Fruit fly (Drosophila melanogaster) whole organism, embryonic: ENCODE data around the gene spo.

Source experiments
- Atf3 ChIP-seq: fragments of 200-800 bp; sonication (Bioruptor generic); optimal IDR thresholded peaks from 3 replicates; lab custom pipeline; 2016; ENCODE audit warnings: missing biosample characterization, missing genetic modification characterization
- CG11695 ChIP-seq: fragments of 200-800 bp; sonication (Bioruptor generic); IDR thresholded peaks from 3 replicates; pipeline ENCODE4 v1.3.6; 2022; ENCODE audit warnings: missing biosample characterization, missing genetic modification characterization
- CG12104 ChIP-seq: fragments of 200-800 bp; sonication (Bioruptor generic); optimal IDR thresholded peaks from 3 replicates; lab custom pipeline; 2016; ENCODE audit warnings: missing biosample characterization, missing genetic modification characterization
- CG14667 ChIP-seq: fragments of 200-800 bp; sonication (Bioruptor generic); IDR thresholded peaks from 2 replicates; pipeline ENCODE4 v1.3.6; 2022; ENCODE audit warnings: missing biosample characterization, missing genetic modification characterization
- CG16863 ChIP-seq: fragments of 200-800 bp; sonication (Bioruptor generic); optimal IDR thresholded peaks from 3 replicates; lab custom pipeline; 2016; ENCODE audit warnings: missing biosample characterization, missing genetic modification characterization
- CG17186 ChIP-seq: fragments of 200-800 bp; sonication (Bioruptor generic); optimal IDR thresholded peaks from 3 replicates; lab custom pipeline; 2017; ENCODE audit warnings: missing biosample characterization, missing genetic modification reagents, missing genetic modification characterization
- CG17568 ChIP-seq: fragments of 200-800 bp; sonication (Bioruptor generic); optimal IDR thresholded peaks from 2 replicates; lab custom pipeline; 2018; ENCODE audit warnings: missing biosample characterization, mild to moderate bottlenecking, missing genetic modification characterization, moderate library complexity
- CG17802 ChIP-seq: fragments of 200-800 bp; sonication (Bioruptor generic); optimal IDR thresholded peaks from 2 replicates; lab custom pipeline; 2018; ENCODE audit warnings: missing biosample characterization, mild to moderate bottlenecking, missing genetic modification characterization, moderate library complexity
- CG17912 ChIP-seq: fragments of 200-800 bp; sonication (Bioruptor generic); optimal IDR thresholded peaks from 2 replicates; lab custom pipeline; 2018; ENCODE audit warnings: missing biosample characterization, mild to moderate bottlenecking, missing genetic modification characterization
- CG18262 ChIP-seq: fragments of 200-800 bp; optimal IDR thresholded peaks from 3 replicates; lab custom pipeline; 2019; ENCODE audit warnings: missing biosample characterization, mild to moderate bottlenecking, missing genetic modification characterization, moderate library complexity
- CG2202 ChIP-seq: fragments of 200-800 bp; sonication (Bioruptor generic); optimal IDR thresholded peaks from 2 replicates; lab custom pipeline; 2018; ENCODE audit warnings: missing biosample characterization, mild to moderate bottlenecking, missing genetic modification characterization
- CG3163 ChIP-seq: fragments of 200-800 bp; sonication (Bioruptor generic); optimal IDR thresholded peaks from 3 replicates; lab custom pipeline; 2016; ENCODE audit warnings: missing biosample characterization, missing genetic modification characterization
- CG32772 ChIP-seq: fragments of 200-800 bp; sonication (Bioruptor generic); IDR thresholded peaks from 2 replicates; pipeline ENCODE4 v1.3.6; 2022; ENCODE audit warnings: missing biosample characterization, missing genetic modification characterization
- CG3726 ChIP-seq: fragments of 200-800 bp; sonication (Bioruptor generic); IDR thresholded peaks from 3 replicates; pipeline ENCODE4, ENCODE4 v1.3.6; 2022; ENCODE audit warnings: missing biosample characterization, missing genetic modification characterization
- CG3847 ChIP-seq: fragments of 200-800 bp; sonication (Bioruptor generic); IDR thresholded peaks from 2 replicates; pipeline ENCODE4 v1.3.6; 2022; ENCODE audit warnings: missing biosample characterization, missing genetic modification characterization
- CG43689 ChIP-seq: fragments of 200-800 bp; sonication (Bioruptor generic); IDR thresholded peaks from 2 replicates; pipeline ENCODE4 v1.3.6; 2022; ENCODE audit warnings: missing biosample characterization, missing genetic modification characterization
- CG5180 ChIP-seq: fragments of 200-800 bp; sonication (Bioruptor generic); optimal IDR thresholded peaks from 3 replicates; lab custom pipeline; 2017; ENCODE audit warnings: missing biosample characterization, missing genetic modification characterization, mild to moderate bottlenecking, moderate library complexity, missing genetic modification reagents
- CG7786 ChIP-seq: fragments of 200-800 bp; sonication (Bioruptor generic); optimal IDR thresholded peaks from 2 replicates; lab custom pipeline; 2016; ENCODE audit warnings: missing biosample characterization, missing genetic modification characterization
- CG7987 ChIP-seq: fragments of 200-800 bp; sonication (Bioruptor generic); optimal IDR thresholded peaks from 2 replicates; lab custom pipeline; 2018; ENCODE audit warnings: missing biosample characterization, mild to moderate bottlenecking, missing genetic modification characterization, moderate library complexity
- CG8765 ChIP-seq: fragments of 200-800 bp; sonication (Bioruptor generic); IDR thresholded peaks from 2 replicates; pipeline ENCODE4 v1.3.6; 2022; ENCODE audit warnings: missing biosample characterization, missing genetic modification characterization
- CG9215 ChIP-seq: fragments of 200-800 bp; sonication (Bioruptor generic); IDR thresholded peaks from 2 replicates; pipeline ENCODE4 v1.3.6; 2022; ENCODE audit warnings: missing biosample characterization, missing genetic modification characterization
- CG9437 ChIP-seq: fragments of 200-800 bp; sonication (Bioruptor generic); optimal IDR thresholded peaks from 2 replicates; lab custom pipeline; 2018; ENCODE audit warnings: missing biosample characterization, mild to moderate bottlenecking, missing genetic modification characterization
- D ChIP-seq, 2 experiments: fragments of 200-800 bp in 1 of 2; fragments of >200 bp in 1 of 2; sonication (Bioruptor generic) in 1 of 2; optimal IDR thresholded peaks; 2 replicates in 1 of 2; 3 replicates in 1 of 2; lab custom pipeline; 2017; ENCODE audit warnings: mild to moderate bottlenecking in 1 of 2, missing biosample characterization in 1 of 2, missing genetic modification characterization in 1 of 2, missing genetic modification reagents in 1 of 2
- Gsc ChIP-seq: fragments of 200-800 bp; sonication (Bioruptor generic); IDR thresholded peaks from 2 replicates; pipeline ENCODE4 v1.3.6; 2022; ENCODE audit warnings: missing biosample characterization, missing genetic modification characterization
- Neu2 ChIP-seq: fragments of 200-800 bp; sonication (Bioruptor generic); optimal IDR thresholded peaks from 3 replicates; lab custom pipeline; 2016; ENCODE audit warnings: missing biosample characterization, missing genetic modification characterization, borderline replicate concordance
- Nf-YA ChIP-seq: fragments of 200-800 bp; sonication (Bioruptor generic); IDR thresholded peaks from 2 replicates; pipeline ENCODE4 v1.3.6; 2022; ENCODE audit warnings: missing biosample characterization, missing genetic modification characterization
- Ptx1 ChIP-seq: fragments of 200-800 bp; sonication (Bioruptor generic); IDR thresholded peaks from 2 replicates; pipeline ENCODE4 v1.3.6; 2022; ENCODE audit warnings: missing biosample characterization, missing genetic modification characterization
- Rx ChIP-seq: fragments of 200-800 bp; sonication (Bioruptor generic); IDR thresholded peaks from 2 replicates; pipeline ENCODE4 v1.3.6; 2022; ENCODE audit warnings: missing biosample characterization, missing genetic modification characterization
- crc ChIP-seq: fragments of 200-800 bp; sonication (Bioruptor generic); optimal IDR thresholded peaks from 2 replicates; lab custom pipeline; 2016; ENCODE audit warnings: missing biosample characterization, missing genetic modification characterization
- danr ChIP-seq: fragments of 200-800 bp; sonication (Bioruptor generic); IDR thresholded peaks from 2 replicates; pipeline ENCODE4 v1.3.6; 2022; ENCODE audit warnings: missing biosample characterization, missing genetic modification characterization
- ewg ChIP-seq: fragments of 200-800 bp; sonication (Bioruptor generic); optimal IDR thresholded peaks from 3 replicates; lab custom pipeline; 2017; ENCODE audit warnings: mild to moderate bottlenecking, missing biosample characterization, missing genetic modification reagents, missing genetic modification characterization
- fd102C ChIP-seq: fragments of 200-800 bp; sonication (Bioruptor generic); optimal IDR thresholded peaks from 2 replicates; lab custom pipeline; 2018; ENCODE audit warnings: missing biosample characterization, mild to moderate bottlenecking, missing genetic modification characterization, moderate library complexity
- ftz-f1 ChIP-seq: fragments of 200-800 bp; sonication (Bioruptor generic); optimal IDR thresholded peaks from 2 replicates; lab custom pipeline; 2016; ENCODE audit warnings: missing biosample characterization, missing genetic modification characterization
- gsb ChIP-seq: fragments of 200-800 bp; sonication (Bioruptor generic); IDR thresholded peaks from 2 replicates; pipeline ENCODE4 v1.3.6; 2022; ENCODE audit warnings: missing biosample characterization, missing genetic modification characterization
- gsb-n ChIP-seq: fragments of 200-800 bp; sonication (Bioruptor generic); optimal IDR thresholded peaks from 3 replicates; lab custom pipeline; 2018; ENCODE audit warnings: missing biosample characterization, mild to moderate bottlenecking, missing genetic modification characterization
- hbn ChIP-seq: fragments of 200-800 bp; sonication (Bioruptor generic); IDR thresholded peaks from 2 replicates; pipeline ENCODE4 v1.3.6; 2022; ENCODE audit warnings: missing biosample characterization, missing genetic modification characterization; ENCODE audit not compliant: partially characterized antibody
- hth ChIP-seq: fragments of >200 bp; optimal IDR thresholded peaks from 2 replicates; lab custom pipeline; 2017; ENCODE audit warnings: inconsistent platforms
- jing ChIP-seq: fragments of 200-800 bp; sonication (Bioruptor generic); optimal IDR thresholded peaks from 2 replicates; lab custom pipeline; 2018; ENCODE audit warnings: missing biosample characterization, mild to moderate bottlenecking, missing genetic modification characterization
- kay ChIP-seq: fragments of 200-800 bp; sonication (Bioruptor generic); optimal IDR thresholded peaks from 2 replicates; lab custom pipeline; 2016; ENCODE audit warnings: missing biosample characterization, missing genetic modification characterization
- nerfin-1 ChIP-seq: fragments of 200-800 bp; sonication (Bioruptor generic); optimal IDR thresholded peaks from 3 replicates; lab custom pipeline; 2019; ENCODE audit warnings: missing biosample characterization, mild to moderate bottlenecking, missing genetic modification characterization, moderate library complexity
- pho ChIP-seq: fragments of 200-800 bp; sonication (Bioruptor generic); optimal IDR thresholded peaks from 2 replicates; lab custom pipeline; 2016; ENCODE audit warnings: missing biosample characterization, missing genetic modification characterization
- phol ChIP-seq: fragments of 200-800 bp; sonication (Bioruptor generic); optimal IDR thresholded peaks from 3 replicates; lab custom pipeline; 2018; ENCODE audit warnings: missing biosample characterization, mild to moderate bottlenecking, missing genetic modification characterization, moderate library complexity
- pros ChIP-seq: fragments of 200-800 bp; sonication (Bioruptor generic); optimal IDR thresholded peaks from 3 replicates; lab custom pipeline; 2019; ENCODE audit warnings: missing biosample characterization, mild to moderate bottlenecking, missing genetic modification characterization, moderate library complexity
- scrt ChIP-seq: fragments of 200-800 bp; sonication (Bioruptor generic); optimal IDR thresholded peaks from 2 replicates; lab custom pipeline; 2018; ENCODE audit warnings: missing biosample characterization, mild to moderate bottlenecking, missing genetic modification characterization, moderate library complexity
- tx ChIP-seq: fragments of 200-800 bp; sonication (Bioruptor generic); optimal IDR thresholded peaks from 2 replicates; lab custom pipeline; 2016; ENCODE audit warnings: missing biosample characterization, missing genetic modification characterization
- unpg ChIP-seq: fragments of 200-800 bp; sonication (Bioruptor generic); optimal IDR thresholded peaks from 3 replicates; lab custom pipeline; 2018; ENCODE audit warnings: missing biosample characterization, mild to moderate bottlenecking, missing genetic modification characterization, moderate library complexity
- wor ChIP-seq: fragments of 200-800 bp; sonication (Bioruptor generic); IDR thresholded peaks from 2 replicates; pipeline ENCODE4 v1.3.6; 2022; ENCODE audit warnings: missing biosample characterization, missing genetic modification characterization
- z ChIP-seq: fragments of 200-800 bp; sonication (Bioruptor generic); IDR thresholded peaks from 3 replicates; pipeline ENCODE4 v1.3.6; 2022; ENCODE audit warnings: missing biosample characterization, missing genetic modification characterization

Gene spo

DNA sequence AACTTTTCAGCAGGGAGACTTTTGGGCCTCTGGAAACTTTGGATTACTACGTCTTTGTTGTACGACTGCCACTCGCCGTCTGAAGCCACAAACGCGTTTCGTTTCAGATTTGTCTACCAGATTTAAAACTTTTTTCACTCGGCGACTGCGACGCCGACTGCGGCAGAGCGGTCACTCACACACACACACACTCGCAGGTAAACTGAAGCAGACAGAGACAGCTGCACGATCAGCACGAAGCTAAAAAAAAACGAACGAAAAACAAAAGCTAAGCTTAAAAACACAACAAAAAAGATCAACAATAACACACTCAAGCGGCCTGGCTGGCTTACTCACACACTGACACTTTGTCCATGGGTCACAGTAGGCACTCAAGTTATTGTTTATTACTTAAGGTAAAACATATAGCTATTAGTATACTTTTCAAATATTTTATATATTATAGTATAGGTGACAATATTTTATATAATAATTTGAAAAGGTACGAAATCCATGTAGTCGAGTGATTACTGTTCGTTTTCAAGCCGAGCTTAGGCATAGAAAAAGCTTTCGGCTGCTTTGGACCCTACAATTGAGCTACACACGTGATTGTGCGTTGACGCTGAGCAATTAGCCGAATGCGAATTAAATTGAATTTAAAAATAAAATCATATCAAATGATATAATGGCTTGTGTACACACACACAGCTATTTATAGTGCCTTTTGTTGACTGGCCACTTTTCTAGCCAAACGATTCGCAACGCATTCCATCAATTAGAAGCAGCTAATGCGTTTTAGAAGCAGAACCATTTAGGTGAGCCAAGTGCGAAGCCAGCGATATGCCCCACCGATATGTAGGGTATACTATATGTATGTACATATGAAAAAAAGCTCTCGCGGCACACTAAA lies 14.9 kb downstream of the spo start, which contains the start of gene Msr-110 (continued):
- TF ChIP-seq kay (GFP tag; lab: Kevin White, UChicago) (peak; percentile 57), CG9437 (GFP tag; lab: Kevin White, UChicago) (peak; percentile 80), pros (GFP tag; lab: Kevin White, UChicago) (no peak), Gsc (peak; percentile 64), scrt (GFP tag; lab: Kevin White, UChicago) (peak; percentile 80), D (optimal IDR thresholded peaks at IDR 0.05; lab: Kevin White, UChicago) (no peak), D (GFP tag; optimal IDR thresholded peaks at IDR 0.05; lab: Kevin White, UChicago) (peak; percentile 84), CG8765 (GFP tag; lab: Robert Waterston, UW) (peak; percentile 39; the same call in 1 of the 2 replicates), CG18262 (tag; lab: Kevin White, UChicago) (peak; percentile 86), CG32772 (GFP tag; lab: Robert Waterston, UW) (peak; percentile 89), CG9215 (GFP tag; lab: Robert Waterston, UW) (peak; percentile 89), jing (GFP tag; lab: Kevin White, UChicago) (peak; percentile 78), ftz-f1 (GFP tag; lab: Kevin White, UChicago) (no peak), CG43689 (GFP tag; lab: Robert Waterston, UW) (no peak; the same call in 1 of the 2 replicates), CG3163 (GFP tag; lab: Kevin White, UChicago) (peak; percentile 49), CG17802 (tag; lab: Kevin White, UChicago) (peak; percentile 51), Neu2 (GFP tag; lab: Kevin White, UChicago) (peak; percentile 3), Ptx1 (peak; percentile 95), fd102C (GFP tag; lab: Kevin White, UChicago) (no peak), ewg (GFP tag; lab: Kevin White, UChicago) (peak; percentile 78), CG7987 (peak; percentile 69), CG17568 (peak; percentile 76), crc (GFP tag; lab: Kevin White, UChicago) (no peak), Atf3 (GFP tag; lab: Kevin White, UChicago) (peak; percentile 74), danr (GFP tag; lab: Robert Waterston, UW) (peak; percentile 85; the same call in 1 of the 2 replicates), pho (GFP tag; lab: Kevin White, UChicago) (peak; percentile 75), wor (GFP tag; lab: Robert Waterston, UW) (peak; percentile 88), z (GFP tag; lab: Robert Waterston, UW) (no peak), phol (peak; percentile 91), Nf-YA (GFP tag; lab: Robert Waterston, UW) (peak; percentile 65; the same call in 1 of the 2 replicates), CG11695 (GFP tag; lab: Robert Waterston, UW) (peak; percentile 90), CG2202 (no peak), CG5180 (GFP tag; lab: Kevin White, UChicago) (peak; percentile 83), CG7786 (GFP tag; lab: Kevin White, UChicago) (peak; percentile 75), nerfin-1 (tag; lab: Kevin White, UChicago) (peak; percentile 84), CG17186 (GFP tag; lab: Kevin White, UChicago) (peak; percentile 13), gsb-n (tag; lab: Kevin White, UChicago) (peak; percentile 77), gsb (peak; percentile 76), CG14667 (GFP tag; lab: Robert Waterston, UW) (peak; percentile 79), CG3847 (GFP tag; lab: Robert Waterston, UW) (peak; percentile 85), CG16863 (GFP tag; lab: Kevin White, UChicago) (peak; percentile 79), hth (lab: Kevin White, UChicago) (no peak), CG17912 (GFP tag; lab: Kevin White, UChicago) (peak; percentile 70), hbn (GFP tag; lab: Robert Waterston, UW) (no peak), tx (peak; percentile 67), Rx (GFP tag; lab: Robert Waterston, UW) (peak; percentile 66), CG3726 (GFP tag; lab: Robert Waterston, UW) (peak; percentile 69; the same call in 2 of the 3 replicates), unpg (GFP tag; lab: Kevin White, UChicago) (peak; percentile 91), CG12104 (peak; percentile 71)
